Fruit fly (Drosophila melanogaster) whole organism, adult: ENCODE results near the gene CG6000.

ENCODE experiments used
- CG1620 ChIP-seq: fragments of 200-800 bp; sonication (Bioruptor generic); optimal IDR thresholded peaks from 2 replicates; lab custom pipeline; 2016; ENCODE audit warnings: missing biosample characterization, missing genetic modification characterization
- CG33017 ChIP-seq: fragments of 200-800 bp; sonication (Bioruptor generic); optimal IDR thresholded peaks from 2 replicates; lab custom pipeline; 2018; ENCODE audit warnings: missing biosample characterization, mild to moderate bottlenecking, missing genetic modification characterization, moderate library complexity
- CG5204 ChIP-seq: fragments of 200-800 bp; sonication (Bioruptor generic); optimal IDR thresholded peaks from 2 replicates; lab custom pipeline; 2016; ENCODE audit warnings: missing biosample characterization, missing genetic modification characterization
- CG7045 ChIP-seq: fragments of 200-800 bp; sonication (Bioruptor generic); optimal IDR thresholded peaks from 2 replicates; lab custom pipeline; 2017; ENCODE audit warnings: missing biosample characterization, mild to moderate bottlenecking, missing genetic modification characterization
- CG7101 ChIP-seq: fragments of 200-800 bp; sonication (Bioruptor generic); optimal IDR thresholded peaks from 2 replicates; lab custom pipeline; 2018; ENCODE audit warnings: missing biosample characterization, mild to moderate bottlenecking, missing genetic modification characterization, moderate library complexity
- kay ChIP-seq: fragments of 200-800 bp; sonication (Bioruptor generic); peaks from one replicate; lab custom pipeline; 2016; ENCODE audit warnings: missing biosample characterization, missing genetic modification characterization, borderline replicate concordance
- ovo ChIP-seq: fragments of 200-800 bp; sonication (Bioruptor generic); optimal IDR thresholded peaks from 2 replicates; lab custom pipeline; 2016; ENCODE audit warnings: missing biosample characterization, missing genetic modification characterization

DNA sequence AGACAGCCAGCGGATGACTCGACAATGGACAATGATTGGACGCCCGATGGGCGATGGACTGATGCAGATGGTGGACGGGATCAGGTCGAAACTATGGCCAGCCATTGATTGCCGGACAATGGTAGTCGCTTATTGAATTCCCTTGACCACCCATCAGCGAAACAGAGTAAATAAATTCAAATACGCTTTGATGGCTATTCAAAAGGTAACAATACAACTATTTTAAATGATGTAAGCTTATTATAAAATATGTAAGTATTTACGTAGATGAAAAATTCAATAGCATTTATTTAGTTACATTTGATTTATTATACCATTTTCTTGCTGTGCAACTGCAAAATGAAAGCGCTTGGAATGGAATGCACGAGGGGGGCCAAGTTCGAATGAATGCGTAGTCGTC is 39.6 kb upstream of the CG6000 start:
- TF ChIP-seq kay (no peak), CG7045 (no peak), CG33017 (tag; lab: Kevin White, UChicago) (no peak), CG7101 (no peak), CG1620 (GFP tag; lab: Kevin White, UChicago) (no peak), ovo (no peak), CG5204 (no peak)
